Worm (Caenorhabditis elegans) whole organism, early embryonic: ENCODE measurements around the gene F13H8.12.

Experiments used
- B0310.2 ChIP-seq: sonication (generic microtip); optimal IDR thresholded peaks from 2 replicates; lab custom pipeline; 2016; ENCODE audit warnings: mild to moderate bottlenecking, missing genetic modification characterization, missing compliant biosample characterization
- F13C5.2 ChIP-seq: sonication (generic microtip); optimal IDR thresholded peaks from 2 replicates; lab custom pipeline; 2017; ENCODE audit warnings: mild to moderate bottlenecking, missing genetic modification characterization, inconsistent platforms, missing compliant biosample characterization
- aly-1 ChIP-seq: sonication (generic microtip); optimal IDR thresholded peaks from 2 replicates; lab custom pipeline; 2016; ENCODE audit warnings: missing genetic modification characterization, missing compliant biosample characterization
- ama-1 ChIP-seq: fragments of 150-350 bp; optimal IDR thresholded peaks from 2 replicates; lab custom pipeline; 2014
- flt-1 ChIP-seq: fragments of 200-800 bp; sonication (Bioruptor generic); IDR thresholded peaks from 2 replicates; pipeline ENCODE4 v1.3.6; 2022; ENCODE audit warnings: missing genetic modification characterization, missing compliant biosample characterization
- hmbx-1 ChIP-seq: sonication (generic microtip); optimal IDR thresholded peaks from 2 replicates; lab custom pipeline; 2016; ENCODE audit warnings: mild to moderate bottlenecking, missing genetic modification characterization, missing compliant biosample characterization
- hmg-4 ChIP-seq: fragments of 200-800 bp; sonication (Bioruptor generic); optimal IDR thresholded peaks from 2 replicates; lab custom pipeline; 2018; ENCODE audit warnings: mild to moderate bottlenecking, missing genetic modification characterization, missing compliant biosample characterization
- hnd-1 ChIP-seq: sonication (generic microtip); optimal IDR thresholded peaks from 2 replicates; lab custom pipeline; 2016; ENCODE audit warnings: missing genetic modification characterization, missing compliant biosample characterization
- pes-1 ChIP-seq: fragments of 200-800 bp; sonication (Bioruptor generic); IDR thresholded peaks from 2 replicates; pipeline ENCODE4 v1.3.6; 2022; ENCODE audit warnings: missing genetic modification reagents, missing genetic modification characterization, missing compliant biosample characterization
- sea-1 ChIP-seq: fragments of 200-800 bp; sonication (Bioruptor generic); conservative IDR thresholded peaks from 2 replicates; pipeline ENCODE4 v1.3.6; 2022; ENCODE audit warnings: missing genetic modification characterization, missing compliant biosample characterization
- tbx-11 ChIP-seq: fragments of 200-800 bp; sonication (Bioruptor generic); IDR thresholded peaks from 2 replicates; pipeline ENCODE4 v1.3.6; 2022; ENCODE audit warnings: missing genetic modification characterization, missing compliant biosample characterization
- tbx-37 ChIP-seq: fragments of 200-800 bp; sonication (Bioruptor generic); conservative IDR thresholded peaks from 2 replicates; pipeline ENCODE4 v1.3.6; 2022; ENCODE audit warnings: missing genetic modification reagents, missing genetic modification characterization, missing compliant biosample characterization
- tra-4 ChIP-seq: sonication (generic microtip); optimal IDR thresholded peaks from 2 replicates; lab custom pipeline; 2017; ENCODE audit warnings: missing genetic modification characterization, missing compliant biosample characterization

ce11 chrII:6226995-6227394, 35.3 kb upstream of the F13H8.12 start, which contains the start of gene srsy-2:
- TF ChIP-seq hnd-1: no peak
- no peak for TF ChIP-seq ama-1 (lab: Kevin White, UChicago)
- TF ChIP-seq aly-1: no peak
- TF ChIP-seq hmg-4 (GFP tag; lab: Kevin White, UChicago): no peak
- TF ChIP-seq pes-1 (GFP tag; lab: Robert Waterston, UW): no peak
- no peak for TF ChIP-seq hmbx-1 (tag; lab: Kevin White, UChicago)
- no peak for TF ChIP-seq sea-1
- no peak for TF ChIP-seq tra-4 (tag; lab: Kevin White, UChicago)
- no peak for TF ChIP-seq F13C5.2 (tag; lab: Kevin White, UChicago)
- no peak for TF ChIP-seq flt-1 (GFP tag; lab: Robert Waterston, UW)
- TF ChIP-seq tbx-37 (GFP tag; lab: Robert Waterston, UW): no peak
- TF ChIP-seq tbx-11 (GFP tag; lab: Robert Waterston, UW): no peak
- TF ChIP-seq B0310.2 (tag; lab: Kevin White, UChicago): no peak
